Fruit fly (Drosophila melanogaster) whole organism, embryonic: ENCODE data around the gene CG34288.

ENCODE experiments used
- ATbp ChIP-seq: fragments of 200-800 bp; sonication (Bioruptor generic); optimal IDR thresholded peaks from 2 replicates; lab custom pipeline; 2017; ENCODE audit warnings: missing biosample characterization, mild to moderate bottlenecking, missing genetic modification characterization, missing genetic modification reagents
- Bgb ChIP-seq: fragments of 200-800 bp; sonication (Bioruptor generic); IDR thresholded peaks from 2 replicates; pipeline ENCODE4 v1.3.6; 2022; ENCODE audit warnings: missing biosample characterization, missing genetic modification characterization; ENCODE audit not compliant: partially characterized antibody
- CG10321 ChIP-seq: fragments of 200-800 bp; sonication (Bioruptor generic); IDR thresholded peaks from 2 replicates; pipeline ENCODE4 v1.3.6; 2022; ENCODE audit warnings: missing biosample characterization, missing genetic modification characterization
- CG12236 ChIP-seq: fragments of 200-800 bp; sonication (Bioruptor generic); optimal IDR thresholded peaks from 2 replicates; lab custom pipeline; 2016; ENCODE audit warnings: missing biosample characterization, missing genetic modification characterization
- CG13424 ChIP-seq: fragments of 200-800 bp; sonication (Bioruptor generic); optimal IDR thresholded peaks from 2 replicates; lab custom pipeline; 2019; ENCODE audit warnings: missing biosample characterization, mild to moderate bottlenecking, missing genetic modification characterization, moderate library complexity
- CG13624 ChIP-seq: fragments of 200-800 bp; sonication (Bioruptor generic); optimal IDR thresholded peaks from 2 replicates; lab custom pipeline; 2016; ENCODE audit warnings: missing biosample characterization, missing genetic modification characterization
- CG14667 ChIP-seq: fragments of 200-800 bp; sonication (Bioruptor generic); IDR thresholded peaks from 2 replicates; pipeline ENCODE4 v1.3.6; 2022; ENCODE audit warnings: missing biosample characterization, missing genetic modification characterization
- CG15269 ChIP-seq: fragments of 200-800 bp; sonication (Bioruptor generic); optimal IDR thresholded peaks from 2 replicates; lab custom pipeline; 2018; ENCODE audit warnings: missing biosample characterization, mild to moderate bottlenecking, missing genetic modification characterization, moderate library complexity
- CG15479 ChIP-seq: fragments of 200-800 bp; sonication (Bioruptor generic); optimal IDR thresholded peaks from 3 replicates; lab custom pipeline; 2019; ENCODE audit warnings: missing biosample characterization, mild to moderate bottlenecking, missing genetic modification characterization, moderate library complexity
- CG17359 ChIP-seq: fragments of 200-800 bp; sonication (Bioruptor generic); optimal IDR thresholded peaks from 3 replicates; lab custom pipeline; 2018; ENCODE audit warnings: missing biosample characterization, mild to moderate bottlenecking, missing genetic modification characterization, moderate library complexity
- CG17385 ChIP-seq: fragments of 200-800 bp; sonication (Bioruptor generic); optimal IDR thresholded peaks from 3 replicates; lab custom pipeline; 2018; ENCODE audit warnings: missing biosample characterization, mild to moderate bottlenecking, missing genetic modification characterization
- CG17829 ChIP-seq: fragments of 200-800 bp; optimal IDR thresholded peaks from 2 replicates; lab custom pipeline; 2019; ENCODE audit warnings: missing biosample characterization, mild to moderate bottlenecking, missing genetic modification characterization, moderate library complexity
- CG17912 ChIP-seq: fragments of 200-800 bp; sonication (Bioruptor generic); optimal IDR thresholded peaks from 2 replicates; lab custom pipeline; 2018; ENCODE audit warnings: missing biosample characterization, mild to moderate bottlenecking, missing genetic modification characterization
- CG2116 ChIP-seq: fragments of 200-800 bp; sonication (Bioruptor generic); optimal IDR thresholded peaks from 3 replicates; lab custom pipeline; 2018; ENCODE audit warnings: missing biosample characterization, mild to moderate bottlenecking, missing genetic modification characterization
- CG2712 ChIP-seq: fragments of 200-800 bp; optimal IDR thresholded peaks from 3 replicates; lab custom pipeline; 2019; ENCODE audit warnings: missing biosample characterization, mild to moderate bottlenecking, missing genetic modification characterization, moderate library complexity
- CG33213 ChIP-seq: fragments of 200-800 bp; sonication (Bioruptor generic); optimal IDR thresholded peaks from 3 replicates; lab custom pipeline; 2016; ENCODE audit warnings: missing biosample characterization, missing genetic modification characterization
- CG34224 ChIP-seq: fragments of 200-800 bp; sonication (Bioruptor generic); IDR thresholded peaks from 3 replicates; pipeline ENCODE4 v1.3.6; 2022; ENCODE audit warnings: missing biosample characterization, missing genetic modification characterization; ENCODE audit not compliant: partially characterized antibody
- CG3995 ChIP-seq: fragments of 200-800 bp; sonication (Bioruptor generic); optimal IDR thresholded peaks from 3 replicates; lab custom pipeline; 2016; ENCODE audit warnings: missing biosample characterization, missing genetic modification characterization
- CG6272 ChIP-seq: fragments of 200-800 bp; sonication (Bioruptor generic); IDR thresholded peaks from 2 replicates; pipeline ENCODE4 v1.3.6; 2022; ENCODE audit warnings: missing biosample characterization, missing genetic modification characterization
- CG7271 ChIP-seq: fragments of 200-800 bp; sonication (Bioruptor generic); optimal IDR thresholded peaks from 2 replicates; lab custom pipeline; 2018; ENCODE audit warnings: missing biosample characterization, mild to moderate bottlenecking, missing genetic modification characterization, moderate library complexity
- CG8359 ChIP-seq: fragments of 200-800 bp; sonication (Bioruptor generic); optimal IDR thresholded peaks from 2 replicates; lab custom pipeline; 2017; ENCODE audit warnings: missing biosample characterization, mild to moderate bottlenecking, missing genetic modification characterization, borderline replicate concordance
- Dbx ChIP-seq: fragments of 200-800 bp; sonication (Bioruptor generic); IDR thresholded peaks from 3 replicates; pipeline ENCODE4 v1.3.6; 2022; ENCODE audit warnings: missing biosample characterization, missing genetic modification characterization
- Doc3 ChIP-seq: fragments of 200-800 bp; sonication (Bioruptor generic); IDR thresholded peaks from 3 replicates; pipeline ENCODE4 v1.3.6; 2022; ENCODE audit warnings: missing biosample characterization, missing genetic modification characterization; ENCODE audit not compliant: partially characterized antibody
- Dp ChIP-seq: fragments of 200-800 bp; sonication (Bioruptor generic); optimal IDR thresholded peaks from 2 replicates; lab custom pipeline; 2018; ENCODE audit warnings: missing biosample characterization, mild to moderate bottlenecking, missing genetic modification characterization, moderate library complexity
- E2f2 ChIP-seq: fragments of 200-800 bp; sonication (Bioruptor generic); IDR thresholded peaks from 2 replicates; pipeline ENCODE4 v1.3.6; 2022; ENCODE audit warnings: missing biosample characterization, missing genetic modification characterization
- Hmr ChIP-seq: fragments of 200-800 bp; sonication (Bioruptor generic); optimal IDR thresholded peaks from 3 replicates; lab custom pipeline; 2017; ENCODE audit warnings: mild to moderate bottlenecking, missing biosample characterization, missing genetic modification reagents, missing genetic modification characterization
- Kr ChIP-seq: fragments of 200-800 bp; sonication (Bioruptor generic); optimal IDR thresholded peaks from 2 replicates; lab custom pipeline; 2017; ENCODE audit warnings: missing biosample characterization, mild to moderate bottlenecking, missing genetic modification characterization
- Med ChIP-seq: fragments of 200-800 bp; sonication (Bioruptor generic); peaks from one replicate; lab custom pipeline; 2016; ENCODE audit warnings: missing biosample characterization, missing genetic modification characterization, mild to moderate bottlenecking, inconsistent platforms, moderate library complexity
- Mrtf ChIP-seq: fragments of 200-800 bp; sonication (Bioruptor generic); IDR thresholded peaks from 3 replicates; pipeline ENCODE4 v1.3.6; 2022; ENCODE audit warnings: missing biosample characterization, missing genetic modification characterization
- Myb ChIP-seq: fragments of 200-800 bp; sonication (Bioruptor generic); optimal IDR thresholded peaks from 2 replicates; lab custom pipeline; 2016; ENCODE audit warnings: missing biosample characterization, missing genetic modification characterization
- NC2β ChIP-seq: fragments of 200-800 bp; sonication (Bioruptor generic); optimal IDR thresholded peaks from 2 replicates; lab custom pipeline; 2016; ENCODE audit warnings: missing biosample characterization, missing genetic modification characterization
- Poxn ChIP-seq: fragments of 200-800 bp; sonication (Bioruptor generic); IDR thresholded peaks from 2 replicates; pipeline ENCODE4 v1.3.6; 2022; ENCODE audit warnings: missing biosample characterization, missing genetic modification characterization
- Scr ChIP-seq: fragments of 200-800 bp; sonication (Bioruptor generic); IDR thresholded peaks from 2 replicates; pipeline ENCODE4 v1.3.6; 2022; ENCODE audit warnings: missing biosample characterization, missing genetic modification characterization; ENCODE audit not compliant: partially characterized antibody
- Side ChIP-seq: fragments of 200-800 bp; sonication (Bioruptor generic); optimal IDR thresholded peaks from 2 replicates; lab custom pipeline; 2016; ENCODE audit warnings: missing biosample characterization, missing genetic modification characterization
- Stat92E ChIP-seq, 3 experiments: fragments of >200 bp in 2 of 3; fragments of 200-800 bp in 1 of 3; sonication (Bioruptor generic) in 1 of 3; optimal IDR thresholded peaks; 2 replicates each; lab custom pipeline; 2017 to 2019; ENCODE audit warnings: missing biosample characterization in 3 of 3, missing genetic modification characterization in 3 of 3, mild to moderate bottlenecking in 1 of 3, moderate library complexity in 1 of 3
- Xbp1 ChIP-seq: fragments of 200-800 bp; sonication (Bioruptor generic); optimal IDR thresholded peaks from 3 replicates; lab custom pipeline; 2016; ENCODE audit warnings: missing biosample characterization, mild to moderate bottlenecking, missing genetic modification characterization
- bigmax ChIP-seq: fragments of 200-800 bp; sonication (Bioruptor generic); optimal IDR thresholded peaks from 2 replicates; lab custom pipeline; 2018; ENCODE audit warnings: missing biosample characterization, mild to moderate bottlenecking, missing genetic modification characterization
- cg ChIP-seq: fragments of 200-800 bp; sonication (Bioruptor generic); optimal IDR thresholded peaks from 3 replicates; lab custom pipeline; 2019; ENCODE audit warnings: missing biosample characterization, mild to moderate bottlenecking, missing genetic modification characterization, moderate library complexity
- dm ChIP-seq: fragments of 200-800 bp; sonication (Bioruptor generic); optimal IDR thresholded peaks from 3 replicates; lab custom pipeline; 2016; ENCODE audit warnings: missing biosample characterization, missing genetic modification characterization
- ems ChIP-seq: fragments of 200-800 bp; sonication (Bioruptor generic); optimal IDR thresholded peaks from 3 replicates; lab custom pipeline; 2016; ENCODE audit warnings: missing biosample characterization, missing genetic modification characterization
- en ChIP-seq: fragments of 200-800 bp; sonication (Bioruptor generic); optimal IDR thresholded peaks from 2 replicates; lab custom pipeline; 2016; ENCODE audit warnings: missing biosample characterization, missing genetic modification characterization
- grn ChIP-seq: fragments of 200-800 bp; sonication (Bioruptor generic); optimal IDR thresholded peaks from 3 replicates; lab custom pipeline; 2017; ENCODE audit warnings: missing biosample characterization, missing genetic modification characterization
- lola ChIP-seq, 3 experiments: fragments of >200 bp in 2 of 3; fragments of 200-800 bp in 1 of 3; sonication (Bioruptor generic) in 1 of 3; optimal IDR thresholded peaks; 2 replicates each; lab custom pipeline; 2017 to 2019; ENCODE audit warnings: missing biosample characterization in 3 of 3, missing genetic modification characterization in 3 of 3, mild to moderate bottlenecking in 1 of 3, moderate library complexity in 1 of 3
- sna ChIP-seq: fragments of 200-800 bp; sonication (Bioruptor generic); IDR thresholded peaks from 2 replicates; pipeline ENCODE4 v1.3.6; 2022; ENCODE audit warnings: missing biosample characterization, missing genetic modification characterization; ENCODE audit not compliant: partially characterized antibody
- tin ChIP-seq: fragments of 200-800 bp; sonication (Bioruptor generic); optimal IDR thresholded peaks from 3 replicates; lab custom pipeline; 2016; ENCODE audit warnings: missing biosample characterization, missing genetic modification characterization
- trem ChIP-seq: fragments of 200-800 bp; optimal IDR thresholded peaks from 3 replicates; lab custom pipeline; 2019; ENCODE audit warnings: missing biosample characterization, mild to moderate bottlenecking, missing genetic modification characterization, moderate library complexity
- unc-4 ChIP-seq: fragments of 200-800 bp; sonication (Bioruptor generic); IDR thresholded peaks from 2 replicates; pipeline ENCODE4 v1.3.6; 2022; ENCODE audit warnings: missing biosample characterization, missing genetic modification characterization; ENCODE audit not compliant: partially characterized antibody
- wek ChIP-seq: fragments of 200-800 bp; sonication (Bioruptor generic); optimal IDR thresholded peaks from 3 replicates; lab custom pipeline; 2018; ENCODE audit warnings: missing biosample characterization, mild to moderate bottlenecking, missing genetic modification characterization, moderate library complexity
- zfh2 ChIP-seq: fragments of 200-800 bp; sonication (Bioruptor generic); optimal IDR thresholded peaks from 2 replicates; lab custom pipeline; 2016; ENCODE audit warnings: missing biosample characterization, missing genetic modification characterization

CG34288 gene

dm6 chr3R:22420911-22421310 is 26.2 kb downstream of the CG34288 start, which contains the start of the genes Nop56 and mats (continued):
- TF ChIP-seq Poxn (GFP tag; lab: Robert Waterston, UW) (no peak), Dp (peak; percentile 31), CG17829 (peak; percentile 42), CG34224 (GFP tag; lab: Robert Waterston, UW) (peak; percentile 32; the same call in 1 of the 3 replicates), CG13624 (GFP tag; lab: Kevin White, UChicago) (peak; percentile 15), ems (GFP tag; lab: Kevin White, UChicago) (peak; percentile 26), Myb (GFP tag; lab: Kevin White, UChicago) (peak; percentile 11), CG13424 (tag; lab: Kevin White, UChicago) (peak; percentile 4), CG12236 (GFP tag; lab: Kevin White, UChicago) (no peak), zfh2 (GFP tag; lab: Kevin White, UChicago) (no peak), en (GFP tag; lab: Kevin White, UChicago) (no peak), wek (GFP tag; lab: Kevin White, UChicago) (peak; percentile 14), CG15479 (GFP tag; lab: Kevin White, UChicago) (peak; percentile 43), sna (GFP tag; lab: Robert Waterston, UW) (0 out of 2 replicates have a peak, but pooled peaks have one; percentile 28), lola (GFP tag; optimal IDR thresholded peaks at IDR 0.05; lab: Kevin White, UChicago) (no peak), dm (GFP tag; lab: Kevin White, UChicago) (peak; percentile 98), CG17912 (peak; percentile 44), Stat92E (GFP tag; optimal IDR thresholded peaks at IDR 0.05; lab: Kevin White, UChicago) (peak in 1 of 3 experiments; percentile 78), Bgb (GFP tag; lab: Robert Waterston, UW) (peak; percentile 42; the same call in 1 of the 2 replicates), cg (GFP tag; lab: Kevin White, UChicago) (peak; percentile 73), trem (tag; lab: Kevin White, UChicago) (peak; percentile 71), CG33213 (GFP tag; lab: Kevin White, UChicago) (peak; percentile 6), grn (GFP tag; lab: Kevin White, UChicago) (peak; percentile 48), ATbp (no peak), CG17359 (peak; percentile 20), CG14667 (GFP tag; lab: Robert Waterston, UW) (no peak), Kr (GFP tag; lab: Kevin White, UChicago) (no peak), CG8359 (no peak), NC2β (GFP tag; lab: Kevin White, UChicago) (peak; percentile 16), Doc3 (GFP tag; lab: Robert Waterston, UW) (peak; percentile 41; the same call in 1 of the 3 replicates), CG7271 (tag; lab: Kevin White, UChicago) (no peak), Hmr (GFP tag; lab: Kevin White, UChicago) (no peak), CG6272 (GFP tag; lab: Robert Waterston, UW) (no peak), Mrtf (no peak), tin (GFP tag; lab: Kevin White, UChicago) (no peak), Med (GFP tag; lab: Kevin White, UChicago) (peak; percentile 89), CG2712 (tag; lab: Kevin White, UChicago) (peak; percentile 45), Side (GFP tag; lab: Kevin White, UChicago) (no peak), CG2116 (peak; percentile 43), E2f2 (GFP tag; lab: Robert Waterston, UW) (peak; percentile 23; the same call in 1 of the 2 replicates), CG10321 (GFP tag; lab: Robert Waterston, UW) (peak; percentile 94), CG17385 (GFP tag; lab: Kevin White, UChicago) (peak; percentile 2), unc-4 (GFP tag; lab: Robert Waterston, UW) (0 out of 2 replicates have a peak, but pooled peaks have one; percentile 38), Xbp1 (GFP tag; lab: Kevin White, UChicago) (no peak), CG3995 (GFP tag; lab: Kevin White, UChicago) (peak; percentile 40), bigmax (GFP tag; lab: Kevin White, UChicago) (peak; percentile 72), Scr (GFP tag; lab: Robert Waterston, UW) (peak; percentile 35; the same call in 1 of the 2 replicates), Dbx (GFP tag; lab: Robert Waterston, UW) (0 out of 3 replicates have a peak, but pooled peaks have one; percentile 28), CG15269 (tag; lab: Kevin White, UChicago) (no peak)
